Fruit fly (Drosophila melanogaster) whole organism, embryonic: ENCODE data around the gene prd1.

ENCODE experiments used
- Bgb ChIP-seq: fragments of 200-800 bp; sonication (Bioruptor generic); IDR thresholded peaks from 2 replicates; pipeline ENCODE4 v1.3.6; 2022; ENCODE audit warnings: missing biosample characterization, missing genetic modification characterization; ENCODE audit not compliant: partially characterized antibody
- CG1233 ChIP-seq: fragments of 200-800 bp; sonication (Bioruptor generic); optimal IDR thresholded peaks from 4 replicates; lab custom pipeline; 2018; ENCODE audit warnings: missing biosample characterization, mild to moderate bottlenecking, missing genetic modification characterization
- CG12659 ChIP-seq: fragments of 200-800 bp; sonication (Bioruptor generic); optimal IDR thresholded peaks from 3 replicates; lab custom pipeline; 2017; ENCODE audit warnings: mild to moderate bottlenecking, missing biosample characterization, missing genetic modification reagents, missing genetic modification characterization
- CG13123 ChIP-seq: fragments of 200-800 bp; sonication (Bioruptor generic); optimal IDR thresholded peaks from 2 replicates; lab custom pipeline; 2016; ENCODE audit warnings: missing biosample characterization, missing genetic modification characterization
- CG13287 ChIP-seq: fragments of 200-800 bp; sonication (Bioruptor generic); IDR thresholded peaks from 2 replicates; pipeline ENCODE4 v1.3.6; 2022; ENCODE audit warnings: missing biosample characterization, missing genetic modification characterization; ENCODE audit not compliant: partially characterized antibody
- CG1529 ChIP-seq: fragments of 200-800 bp; sonication (Bioruptor generic); optimal IDR thresholded peaks from 3 replicates; lab custom pipeline; 2018; ENCODE audit warnings: missing biosample characterization, missing genetic modification characterization
- CG15479 ChIP-seq: fragments of 200-800 bp; sonication (Bioruptor generic); optimal IDR thresholded peaks from 3 replicates; lab custom pipeline; 2019; ENCODE audit warnings: missing biosample characterization, mild to moderate bottlenecking, missing genetic modification characterization, moderate library complexity
- CG15696 ChIP-seq: fragments of 200-800 bp; sonication (Bioruptor generic); optimal IDR thresholded peaks from 2 replicates; lab custom pipeline; 2019; ENCODE audit warnings: missing biosample characterization, mild to moderate bottlenecking, missing genetic modification characterization, moderate library complexity
- CG2199 ChIP-seq: fragments of 200-800 bp; sonication (Bioruptor generic); IDR thresholded peaks from 3 replicates; pipeline ENCODE4 v1.3.6; 2022; ENCODE audit warnings: missing biosample characterization, missing genetic modification characterization
- CG3065 ChIP-seq: fragments of 200-800 bp; sonication (Bioruptor generic); optimal IDR thresholded peaks from 2 replicates; lab custom pipeline; 2016; ENCODE audit warnings: missing biosample characterization, missing genetic modification characterization
- CG3281 ChIP-seq: fragments of 200-800 bp; sonication (Bioruptor generic); optimal IDR thresholded peaks from 3 replicates; lab custom pipeline; 2017; ENCODE audit warnings: missing biosample characterization, mild to moderate bottlenecking, missing genetic modification characterization
- CG3995 ChIP-seq: fragments of 200-800 bp; sonication (Bioruptor generic); optimal IDR thresholded peaks from 3 replicates; lab custom pipeline; 2016; ENCODE audit warnings: missing biosample characterization, missing genetic modification characterization
- CG4707 ChIP-seq: fragments of 200-800 bp; sonication (Bioruptor generic); optimal IDR thresholded peaks from 2 replicates; lab custom pipeline; 2018; ENCODE audit warnings: missing biosample characterization, mild to moderate bottlenecking, missing genetic modification characterization, moderate library complexity
- CG5953 ChIP-seq: fragments of 200-800 bp; sonication (Bioruptor generic); IDR thresholded peaks from 2 replicates; pipeline ENCODE4 v1.3.6; 2022; ENCODE audit warnings: missing biosample characterization, missing genetic modification characterization
- CG6854 ChIP-seq: fragments of 200-800 bp; sonication (Bioruptor generic); optimal IDR thresholded peaks from 3 replicates; lab custom pipeline; 2017; ENCODE audit warnings: missing biosample characterization, mild to moderate bottlenecking, missing genetic modification characterization
- CG7786 ChIP-seq: fragments of 200-800 bp; sonication (Bioruptor generic); optimal IDR thresholded peaks from 2 replicates; lab custom pipeline; 2016; ENCODE audit warnings: missing biosample characterization, missing genetic modification characterization
- CG8478 ChIP-seq: fragments of >200 bp; optimal IDR thresholded peaks from 2 replicates; lab custom pipeline; 2018
- CkIIα-i1 ChIP-seq: fragments of 200-800 bp; sonication (Bioruptor generic); IDR thresholded peaks from 2 replicates; pipeline ENCODE4 v1.3.6; 2022; ENCODE audit warnings: missing biosample characterization, missing genetic modification characterization
- D19B ChIP-seq: fragments of 200-800 bp; sonication (Bioruptor generic); optimal IDR thresholded peaks from 2 replicates; lab custom pipeline; 2017; ENCODE audit warnings: missing biosample characterization, mild to moderate bottlenecking, missing genetic modification characterization
- Dbx ChIP-seq: fragments of 200-800 bp; sonication (Bioruptor generic); IDR thresholded peaks from 3 replicates; pipeline ENCODE4 v1.3.6; 2022; ENCODE audit warnings: missing biosample characterization, missing genetic modification characterization
- Dip2 ChIP-seq: fragments of 200-800 bp; sonication (Bioruptor generic); IDR thresholded peaks from 2 replicates; pipeline ENCODE4 v1.3.6; 2022; ENCODE audit warnings: missing biosample characterization, missing genetic modification characterization
- Elba2 ChIP-seq: fragments of 200-800 bp; sonication (Bioruptor generic); optimal IDR thresholded peaks from 3 replicates; lab custom pipeline; 2016; ENCODE audit warnings: missing biosample characterization, missing genetic modification characterization
- Ets65A ChIP-seq: fragments of 200-800 bp; sonication (Bioruptor generic); peaks from one replicate; lab custom pipeline; 2016; ENCODE audit warnings: missing biosample characterization, missing genetic modification characterization
- Ets97D ChIP-seq: fragments of 200-800 bp; sonication (Bioruptor generic); optimal IDR thresholded peaks from 3 replicates; lab custom pipeline; 2016; ENCODE audit warnings: missing biosample characterization, missing genetic modification characterization
- HLHmδ ChIP-seq: fragments of 200-800 bp; sonication (Bioruptor generic); optimal IDR thresholded peaks from 2 replicates; lab custom pipeline; 2018; ENCODE audit warnings: missing biosample characterization, mild to moderate bottlenecking, missing genetic modification characterization, moderate library complexity
- Hr39 ChIP-seq: fragments of >200 bp; optimal IDR thresholded peaks from 2 replicates; lab custom pipeline; 2017
- Kr ChIP-seq: fragments of 200-800 bp; sonication (Bioruptor generic); optimal IDR thresholded peaks from 2 replicates; lab custom pipeline; 2017; ENCODE audit warnings: missing biosample characterization, mild to moderate bottlenecking, missing genetic modification characterization
- Mad ChIP-seq: fragments of 200-800 bp; sonication (Bioruptor generic); optimal IDR thresholded peaks from 2 replicates; lab custom pipeline; 2016; ENCODE audit warnings: missing biosample characterization, missing genetic modification characterization
- NC2β ChIP-seq: fragments of 200-800 bp; sonication (Bioruptor generic); optimal IDR thresholded peaks from 2 replicates; lab custom pipeline; 2016; ENCODE audit warnings: missing biosample characterization, missing genetic modification characterization
- Nf-YA ChIP-seq: fragments of 200-800 bp; sonication (Bioruptor generic); IDR thresholded peaks from 2 replicates; pipeline ENCODE4 v1.3.6; 2022; ENCODE audit warnings: missing biosample characterization, missing genetic modification characterization
- NfI ChIP-seq: fragments of 200-800 bp; sonication (Bioruptor generic); optimal IDR thresholded peaks from 3 replicates; lab custom pipeline; 2018; ENCODE audit warnings: missing biosample characterization, mild to moderate bottlenecking, missing genetic modification characterization, moderate library complexity
- Xrp1 ChIP-seq: fragments of 200-800 bp; sonication (Bioruptor generic); IDR thresholded peaks from 2 replicates; pipeline ENCODE4 v1.3.6; 2022; ENCODE audit warnings: missing biosample characterization, missing genetic modification characterization
- YL-1 ChIP-seq: fragments of 200-800 bp; sonication (Bioruptor generic); optimal IDR thresholded peaks from 3 replicates; lab custom pipeline; 2017; ENCODE audit warnings: missing biosample characterization, mild to moderate bottlenecking, missing genetic modification characterization
- bsh ChIP-seq, 2 experiments: fragments of 200-800 bp; sonication (Bioruptor generic); optimal IDR thresholded peaks; 2 replicates each; lab custom pipeline; 2017 to 2018; ENCODE audit warnings: mild to moderate bottlenecking in 2 of 2, missing biosample characterization in 2 of 2, missing genetic modification characterization in 2 of 2, moderate library complexity in 1 of 2
- dan ChIP-seq: fragments of 200-800 bp; sonication (Bioruptor generic); IDR thresholded peaks from 2 replicates; pipeline ENCODE4 v1.3.6; 2022; ENCODE audit warnings: missing biosample characterization, missing genetic modification characterization
- dmrt99B ChIP-seq: fragments of 200-800 bp; sonication (Bioruptor generic); optimal IDR thresholded peaks from 2 replicates; lab custom pipeline; 2018; ENCODE audit warnings: missing biosample characterization, mild to moderate bottlenecking, missing genetic modification characterization, moderate library complexity
- fd102C ChIP-seq: fragments of 200-800 bp; sonication (Bioruptor generic); optimal IDR thresholded peaks from 2 replicates; lab custom pipeline; 2018; ENCODE audit warnings: missing biosample characterization, mild to moderate bottlenecking, missing genetic modification characterization, moderate library complexity
- gem ChIP-seq: fragments of 200-800 bp; sonication (Bioruptor generic); optimal IDR thresholded peaks from 2 replicates; lab custom pipeline; 2019; ENCODE audit warnings: missing biosample characterization, mild to moderate bottlenecking, missing genetic modification characterization, moderate library complexity
- luna ChIP-seq: fragments of 200-800 bp; sonication (Bioruptor generic); optimal IDR thresholded peaks from 2 replicates; lab custom pipeline; 2016; ENCODE audit warnings: missing biosample characterization, missing genetic modification characterization
- p53 ChIP-seq: fragments of 200-800 bp; sonication (Bioruptor generic); optimal IDR thresholded peaks from 2 replicates; lab custom pipeline; 2016; ENCODE audit warnings: missing biosample characterization, missing genetic modification characterization
- pan ChIP-seq, 4 experiments: fragments of >200 bp in 3 of 4; fragments of 200-800 bp in 1 of 4; sonication (Bioruptor generic) in 1 of 4; optimal IDR thresholded peaks in 3 of 4; IDR thresholded peaks in 1 of 4; 2 replicates each; pipeline versions ENCODE4 v1.3.6 to Lab custom; 2017 to 2022; ENCODE audit warnings: missing biosample characterization in 2 of 4, missing genetic modification characterization in 2 of 4, mixed read lengths in 1 of 4
- prd ChIP-seq, 3 experiments: fragments of >200 bp in 2 of 3; fragments of 200-800 bp in 1 of 3; sonication (Bioruptor generic) in 1 of 3; optimal IDR thresholded peaks in 2 of 3; IDR thresholded peaks in 1 of 3; 2 replicates in 2 of 3; 3 replicates in 1 of 3; pipeline versions ENCODE4 v1.3.6 to Lab custom; 2017 to 2022; ENCODE audit warnings: missing biosample characterization in 1 of 3, missing genetic modification characterization in 1 of 3
- scrt ChIP-seq: fragments of 200-800 bp; sonication (Bioruptor generic); optimal IDR thresholded peaks from 2 replicates; lab custom pipeline; 2018; ENCODE audit warnings: missing biosample characterization, mild to moderate bottlenecking, missing genetic modification characterization, moderate library complexity
- seq ChIP-seq: fragments of 200-800 bp; sonication (Bioruptor generic); IDR thresholded peaks from 2 replicates; pipeline ENCODE4 v1.3.6; 2022; ENCODE audit warnings: missing biosample characterization, missing genetic modification characterization
- sna ChIP-seq: fragments of 200-800 bp; sonication (Bioruptor generic); IDR thresholded peaks from 2 replicates; pipeline ENCODE4 v1.3.6; 2022; ENCODE audit warnings: missing biosample characterization, missing genetic modification characterization; ENCODE audit not compliant: partially characterized antibody
- sqz ChIP-seq: fragments of 200-800 bp; sonication (Bioruptor generic); optimal IDR thresholded peaks from 3 replicates; lab custom pipeline; 2018; ENCODE audit warnings: missing biosample characterization, mild to moderate bottlenecking, missing genetic modification characterization
- sr ChIP-seq: fragments of 200-800 bp; sonication (Bioruptor generic); IDR thresholded peaks from 3 replicates; pipeline ENCODE4 v1.3.6; 2022; ENCODE audit warnings: missing biosample characterization, missing genetic modification characterization
- zen2 ChIP-seq: fragments of 200-800 bp; sonication (Bioruptor generic); IDR thresholded peaks from 3 replicates; pipeline ENCODE4 v1.3.6; 2022; ENCODE audit warnings: missing biosample characterization, missing genetic modification characterization; ENCODE audit not compliant: partially characterized antibody
- zf30C ChIP-seq: fragments of 200-800 bp; sonication (Bioruptor generic); optimal IDR thresholded peaks from 3 replicates; lab custom pipeline; 2018; ENCODE audit warnings: missing biosample characterization, mild to moderate bottlenecking, missing genetic modification characterization

prd1 gene

dm6 chr3R:11818930-11819639 lies 32.3 kb upstream of the prd1 start, which contains the start of the genes COX5A and glo (continued):
- TF ChIP-seq HLHmδ (GFP tag; lab: Kevin White, UChicago) (no peak), seq (GFP tag; lab: Robert Waterston, UW) (no peak), sqz (GFP tag; lab: Kevin White, UChicago) (no peak), NfI (peak; percentile 73), CG13287 (GFP tag; lab: Robert Waterston, UW) (peak; percentile 40; the same call in 1 of the 2 replicates), scrt (GFP tag; lab: Kevin White, UChicago) (no peak), CG6854 (GFP tag; lab: Kevin White, UChicago) (no peak), YL-1 (GFP tag; lab: Kevin White, UChicago) (peak; percentile 95), sr (GFP tag; lab: Robert Waterston, UW) (0 out of 3 replicates have a peak, but pooled peaks have one; percentile 20), zen2 (GFP tag; lab: Robert Waterston, UW) (no peak), dan (no peak), Hr39 (lab: Kevin White, UChicago) (no peak), p53 (peak; percentile 76), Dip2 (GFP tag; lab: Robert Waterston, UW) (no peak), CG8478 (lab: Kevin White, UChicago) (no peak), Kr (GFP tag; lab: Kevin White, UChicago) (no peak), Ets65A (peak; percentile 97), luna (peak; percentile 68), Xrp1 (peak; percentile 81), CG5953 (GFP tag; lab: Robert Waterston, UW) (no peak), Mad (GFP tag; lab: Kevin White, UChicago) (peak; percentile 74), prd (optimal IDR thresholded peaks at IDR 0.05; lab: Kevin White, UChicago) (no peak), prd (GFP tag; IDR thresholded peaks at IDR 0.05; lab: Robert Waterston, UW) (peak; percentile 86), sna (GFP tag; lab: Robert Waterston, UW) (no peak), Dbx (GFP tag; lab: Robert Waterston, UW) (peak; percentile 83), gem (tag; lab: Kevin White, UChicago) (peak; percentile 85), CkIIα-i1 (GFP tag; lab: Robert Waterston, UW) (no peak), Elba2 (GFP tag; lab: Kevin White, UChicago) (peak; percentile 57), CG12659 (peak; percentile 86), fd102C (peak; percentile 26), NC2β (GFP tag; lab: Kevin White, UChicago) (peak; percentile 90), D19B (peak; percentile 31), CG3065 (GFP tag; lab: Kevin White, UChicago) (peak; percentile 54), CG1529 (GFP tag; lab: Kevin White, UChicago) (peak; percentile 15), zf30C (GFP tag; lab: Kevin White, UChicago) (no peak), pan (optimal IDR thresholded peaks at IDR 0.05; lab: Kevin White, UChicago) (no peak), pan (GFP tag; optimal IDR thresholded peaks at IDR 0.05 in 1 of 2, IDR thresholded peaks at IDR 0.05 in 1 of 2) (peak in 1 of 2 experiments; percentile 75), Nf-YA (GFP tag; lab: Robert Waterston, UW) (no peak), CG3281 (GFP tag; lab: Kevin White, UChicago) (peak; percentile 37), bsh (GFP tag; optimal IDR thresholded peaks at IDR 0.05; lab: Kevin White, UChicago) (peak; percentile 26 to 72), dmrt99B (tag; lab: Kevin White, UChicago) (no peak), CG7786 (GFP tag; lab: Kevin White, UChicago) (peak; percentile 81), Bgb (no peak), CG15479 (GFP tag; lab: Kevin White, UChicago) (no peak), CG3995 (GFP tag; lab: Kevin White, UChicago) (peak; percentile 94), CG1233 (peak; percentile 56), CG2199 (GFP tag; lab: Robert Waterston, UW) (0 out of 3 replicates have a peak, but pooled peaks have one; percentile 57), CG4707 (peak; percentile 14), CG13123 (GFP tag; lab: Kevin White, UChicago) (peak; percentile 76), CG15696 (peak; percentile 77), Ets97D (GFP tag; lab: Kevin White, UChicago) (peak; percentile 94)
